Fruit fly (Drosophila melanogaster): ENCODE measurements around the gene CG18788.

CG18788 gene

DNA sequence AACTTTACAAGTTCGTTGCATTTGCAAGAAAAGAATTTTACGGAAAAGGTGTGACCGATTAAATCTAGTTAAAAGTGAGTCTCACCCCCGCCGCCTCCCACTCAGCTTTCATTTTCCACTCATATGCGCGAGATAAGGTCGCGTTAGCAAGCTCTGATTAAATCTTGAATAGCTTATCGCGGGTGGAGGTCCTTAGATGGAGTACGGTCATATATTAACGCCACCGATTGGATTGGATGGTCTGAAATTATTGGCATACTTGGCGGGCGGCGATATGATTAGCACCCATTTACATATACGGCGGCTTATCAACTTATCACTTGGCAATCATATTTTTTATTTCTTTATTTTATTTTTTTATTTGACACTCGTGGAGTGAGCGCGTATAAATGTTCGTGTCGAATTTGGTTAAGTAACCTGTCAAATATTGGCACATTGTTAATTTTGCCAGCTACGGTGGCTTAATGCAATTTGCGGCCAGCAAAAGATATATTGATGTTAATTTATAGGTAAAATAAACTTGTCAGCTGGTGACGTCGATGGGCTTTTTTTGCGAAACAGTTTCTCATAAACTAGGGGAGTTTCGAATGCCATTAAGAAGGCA, 4.3 kb upstream of the CG18788 start:
- TF ChIP-seq psq (optimal IDR thresholded peaks at IDR 0.05) (no peak), pan (optimal IDR thresholded peaks at IDR 0.05) (no peak), CG8478 (optimal IDR thresholded peaks at IDR 0.05) (no peak), Dll (optimal IDR thresholded peaks at IDR 0.05) (no peak), EcR (GFP tag; optimal IDR thresholded peaks at IDR 0.05) (no peak)

DNA sequence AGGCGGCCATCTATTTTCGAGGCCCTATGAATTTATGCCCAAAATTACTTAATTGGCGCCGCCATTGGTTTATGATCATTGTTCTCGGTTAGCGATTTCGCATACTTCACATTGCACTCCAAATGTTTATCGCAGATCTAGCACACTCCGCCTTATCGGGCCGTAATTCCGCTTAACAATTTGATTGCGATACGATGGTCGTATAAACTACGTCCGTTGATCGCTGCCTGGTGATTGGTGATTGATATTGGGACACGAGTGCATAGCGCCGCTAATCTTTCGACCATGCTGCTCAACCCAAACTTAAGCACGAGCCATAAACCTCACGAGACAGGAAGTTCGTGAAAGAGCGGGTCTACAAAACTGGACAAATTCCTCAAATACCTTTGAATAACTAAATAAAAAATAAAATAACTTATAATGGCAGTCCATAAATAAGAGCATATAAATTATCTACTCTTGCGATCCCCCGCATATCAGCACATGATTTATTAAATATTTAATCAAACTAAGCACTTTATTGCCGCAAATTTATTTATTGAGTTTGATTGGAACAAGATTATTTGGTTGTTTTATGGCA, 3.3 kb upstream of the CG18788 start:
- no peak for TF ChIP-seq Dll (optimal IDR thresholded peaks at IDR 0.05)
- TF ChIP-seq CG8478 (optimal IDR thresholded peaks at IDR 0.05), result no peak
- no peak for TF ChIP-seq EcR (GFP tag; optimal IDR thresholded peaks at IDR 0.05)
- no peak for TF ChIP-seq usp (GFP tag; optimal IDR thresholded peaks at IDR 0.05)
- TF ChIP-seq psq (optimal IDR thresholded peaks at IDR 0.05), result no peak
- TF ChIP-seq pan (optimal IDR thresholded peaks at IDR 0.05), result no peak

DNA sequence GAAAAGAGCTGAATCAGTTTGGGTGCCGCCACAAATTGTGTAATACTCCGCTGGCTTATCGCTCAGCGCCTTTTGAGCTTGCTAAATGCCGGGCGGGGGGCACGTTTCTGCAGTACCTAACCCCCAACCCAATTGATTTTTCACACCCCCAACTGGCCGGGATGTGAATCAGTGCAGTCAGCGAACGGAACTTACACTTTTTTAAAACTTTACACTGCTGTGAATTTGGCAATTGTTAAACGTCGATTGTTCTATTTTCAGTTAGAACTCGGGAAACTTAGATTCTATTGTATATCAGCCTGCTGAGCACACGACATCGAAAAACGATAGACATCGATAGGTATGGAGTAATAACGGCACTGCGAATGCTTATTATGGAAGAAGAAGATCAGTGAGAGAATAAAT, 4.2 kb downstream of the CG18788 start, which contains the start of gene Tom70:
Gene Tom70, minus strand, starts transcription at position 335 of the 405 bp plus-strand sequence.
- no peak for TF ChIP-seq pan (optimal IDR thresholded peaks at IDR 0.05)
- TF ChIP-seq CG8478 (optimal IDR thresholded peaks at IDR 0.05), result no peak
- no peak for TF ChIP-seq usp (GFP tag; optimal IDR thresholded peaks at IDR 0.05)
- TF ChIP-seq EcR (GFP tag; optimal IDR thresholded peaks at IDR 0.05), result no peak
- no peak for TF ChIP-seq Dll (optimal IDR thresholded peaks at IDR 0.05)

DNA sequence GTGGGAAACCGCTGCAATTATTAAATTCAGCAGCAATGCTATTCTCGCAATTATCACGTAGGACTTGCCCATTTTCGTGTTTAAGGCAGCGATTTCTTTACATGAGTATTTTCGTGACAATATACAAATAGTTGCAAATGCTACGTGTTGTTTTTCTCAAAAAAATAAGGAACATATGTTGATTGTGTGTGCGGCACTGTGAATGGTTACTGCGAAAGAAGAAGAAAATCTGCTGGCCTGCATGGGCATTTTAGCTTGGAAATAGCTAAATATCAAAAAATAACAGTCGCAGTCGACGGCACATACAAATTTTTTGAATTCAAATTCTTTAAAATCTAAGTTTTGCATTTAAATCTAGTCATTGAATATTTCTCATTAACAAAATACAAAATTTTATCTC, 6.5 kb downstream of the CG18788 start, which contains the start of gene CG6766:
Gene CG6766, minus strand, starts transcription at position 180 of the 400 bp plus-strand sequence.
- TF ChIP-seq psq (optimal IDR thresholded peaks at IDR 0.05) (no peak), EcR (GFP tag; optimal IDR thresholded peaks at IDR 0.05) (no peak), usp (GFP tag; optimal IDR thresholded peaks at IDR 0.05) (no peak), Dll (optimal IDR thresholded peaks at IDR 0.05) (no peak), pan (optimal IDR thresholded peaks at IDR 0.05) (no peak), CG8478 (optimal IDR thresholded peaks at IDR 0.05) (no peak)

DNA sequence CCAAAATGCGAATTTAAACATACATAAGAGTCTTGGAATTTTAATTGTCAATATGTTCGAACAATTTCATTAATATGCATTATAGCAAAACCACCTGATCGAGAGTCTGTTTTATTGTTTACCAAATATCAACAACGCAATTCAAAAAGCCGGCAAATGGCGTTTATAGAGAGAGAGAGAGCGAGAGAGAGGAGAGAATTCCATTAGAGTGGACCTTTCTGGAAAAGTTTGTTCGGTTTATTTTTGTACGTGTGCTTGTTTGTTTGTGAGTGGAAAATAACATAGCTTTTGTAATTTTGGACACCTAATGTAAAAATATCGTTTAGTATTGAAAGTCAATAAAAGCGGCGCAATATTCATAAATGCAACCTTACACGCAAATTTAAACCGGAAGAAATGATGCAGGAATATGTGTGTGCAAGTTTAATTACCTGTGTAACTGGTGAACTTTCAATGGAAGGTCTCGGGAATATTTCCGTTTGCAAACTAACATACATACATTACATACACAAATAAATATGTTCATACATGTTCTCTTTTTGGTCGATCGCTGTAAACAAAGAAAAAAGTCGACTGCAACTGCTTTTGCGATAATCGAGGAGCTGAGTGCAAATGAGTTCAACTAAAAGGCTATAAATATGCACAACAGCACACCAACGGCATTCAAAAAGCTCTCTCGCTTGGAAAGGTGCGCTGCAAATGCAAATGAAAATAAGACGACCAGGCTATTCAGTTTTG, 10.8 kb downstream of the CG18788 start, which contains the start of gene CG6785:
Gene CG6785, minus strand, starts transcription at position 588 of the 738 bp plus-strand sequence.
- no peak for TF ChIP-seq usp (GFP tag; optimal IDR thresholded peaks at IDR 0.05)
- no peak for TF ChIP-seq CG8478 (optimal IDR thresholded peaks at IDR 0.05)
- TF ChIP-seq EcR (GFP tag; optimal IDR thresholded peaks at IDR 0.05), result no peak
- no peak for TF ChIP-seq Dll (optimal IDR thresholded peaks at IDR 0.05)
- no peak for TF ChIP-seq pan (optimal IDR thresholded peaks at IDR 0.05)

DNA sequence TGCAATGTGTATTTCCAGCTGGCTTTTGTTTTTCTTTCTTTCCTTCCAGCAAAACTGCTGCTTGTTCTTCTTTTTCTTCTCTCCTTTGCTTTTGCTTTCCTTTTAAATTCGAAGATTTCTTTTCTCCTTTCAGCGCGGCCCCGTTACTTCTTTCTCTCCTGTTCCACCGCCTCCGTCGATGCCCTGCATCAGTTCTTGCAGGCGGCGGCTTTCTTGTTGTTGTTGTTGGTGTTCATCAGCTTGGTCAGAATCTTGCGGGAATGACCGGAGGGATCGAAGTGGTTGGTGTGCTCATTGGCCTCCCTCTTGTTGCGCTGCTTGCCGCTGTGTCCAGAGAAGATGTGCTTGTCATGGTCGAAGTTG, 11.6 kb downstream of the CG18788 start:
- TF ChIP-seq EcR (GFP tag; optimal IDR thresholded peaks at IDR 0.05) (peak in 1 of 2 experiments; percentile 42), usp (GFP tag; optimal IDR thresholded peaks at IDR 0.05) (no peak)

DNA sequence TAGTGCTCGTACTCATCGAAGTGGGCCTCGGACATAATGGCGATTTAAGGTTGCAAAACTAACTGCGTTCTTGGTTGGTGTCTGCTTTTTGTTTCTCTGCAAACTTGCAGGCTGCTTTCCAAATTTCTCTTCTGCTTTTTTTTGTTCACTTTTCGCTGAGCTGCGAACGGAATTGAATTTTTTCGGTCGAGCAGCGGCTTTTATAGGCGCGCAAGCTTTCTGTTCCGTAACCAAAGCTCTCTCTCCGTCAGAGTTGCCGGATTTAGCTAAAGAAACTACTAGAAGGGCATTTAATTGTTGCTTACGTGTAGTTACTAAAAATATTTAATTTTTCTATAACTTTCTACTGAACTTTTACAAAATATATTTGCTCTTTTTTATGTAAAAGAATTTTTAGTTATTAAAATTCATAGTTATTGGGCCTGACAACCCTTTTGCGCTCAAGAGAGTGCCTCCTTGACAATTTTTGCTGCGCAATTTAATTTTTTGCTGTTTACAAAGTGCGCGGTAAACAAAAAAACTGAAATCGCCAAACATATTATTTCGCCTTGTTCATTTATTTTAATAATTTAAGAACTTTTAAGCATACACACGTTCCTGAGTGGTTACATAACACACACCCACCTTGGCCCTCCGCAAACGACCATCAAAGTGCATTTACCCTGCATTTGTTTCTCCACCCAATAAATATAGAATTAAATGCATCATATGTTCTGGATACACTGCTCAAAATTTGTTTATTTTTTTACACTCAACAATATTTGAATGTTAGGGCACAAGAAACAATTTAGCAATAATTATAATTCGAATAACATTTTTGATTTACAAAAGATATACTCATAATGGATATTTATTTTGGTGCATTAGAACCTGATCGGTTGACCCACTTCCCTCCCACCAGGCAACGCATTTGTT, 12.2 kb downstream of the CG18788 start, which contains the start of gene CG6770:
Gene CG6770, minus strand, starts transcription at position 178 of the 915 bp plus-strand sequence.
- TF ChIP-seq EcR (GFP tag; optimal IDR thresholded peaks at IDR 0.05) (peak in 1 of 2 experiments; percentile 33), usp (GFP tag; optimal IDR thresholded peaks at IDR 0.05) (no peak)

DNA sequence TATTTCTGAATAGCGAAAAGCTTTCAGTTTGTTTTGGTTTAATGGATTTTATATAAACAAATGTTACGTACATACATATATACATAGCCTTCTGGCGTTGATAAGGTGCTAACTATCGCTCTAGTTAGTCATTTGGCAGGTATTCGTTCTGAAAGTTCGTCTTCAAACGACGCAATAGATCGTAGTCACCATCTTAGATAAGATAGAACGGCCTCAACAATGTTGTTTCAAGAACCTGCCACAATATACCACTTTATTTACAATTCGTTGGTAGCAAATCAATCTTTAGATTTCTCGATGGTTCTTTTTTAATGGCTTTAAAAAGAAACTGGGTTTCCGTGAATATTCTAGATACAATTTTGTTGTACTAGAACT, 12.9 kb downstream of the CG18788 start:
- no peak for TF ChIP-seq EcR (GFP tag; optimal IDR thresholded peaks at IDR 0.05)
- TF ChIP-seq pan (optimal IDR thresholded peaks at IDR 0.05), result no peak
- no peak for TF ChIP-seq psq (optimal IDR thresholded peaks at IDR 0.05)
- no peak for TF ChIP-seq CG8478 (optimal IDR thresholded peaks at IDR 0.05)
- TF ChIP-seq Dll (optimal IDR thresholded peaks at IDR 0.05), result no peak
- TF ChIP-seq usp (GFP tag; optimal IDR thresholded peaks at IDR 0.05), result no peak

DNA sequence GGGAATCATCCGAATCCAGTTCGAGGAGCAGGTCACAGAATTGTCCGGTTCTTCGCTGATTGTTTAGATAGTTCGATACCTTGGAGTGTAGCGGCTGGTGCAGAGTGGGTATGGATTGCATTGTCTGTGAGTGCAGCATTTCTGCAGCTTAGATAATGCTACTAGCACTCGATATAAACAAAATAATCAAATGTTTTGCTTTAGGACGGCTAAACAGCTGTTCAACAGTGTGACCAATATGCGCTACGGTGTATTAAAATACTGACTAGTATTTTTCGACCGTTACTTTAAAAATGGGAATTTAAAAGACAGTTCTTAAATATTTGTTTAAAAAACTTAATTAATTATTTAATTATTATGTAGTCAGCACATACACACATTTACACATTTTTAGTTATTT, 14.7 kb downstream of the CG18788 start, which contains the start of gene Plzf:
Gene Plzf, minus strand, starts transcription at position 196 of the 400 bp plus-strand sequence.
- no peak for TF ChIP-seq pan (optimal IDR thresholded peaks at IDR 0.05)
- no peak for TF ChIP-seq EcR (GFP tag; optimal IDR thresholded peaks at IDR 0.05)
- TF ChIP-seq usp (GFP tag; optimal IDR thresholded peaks at IDR 0.05), result no peak
- no peak for TF ChIP-seq CG8478 (optimal IDR thresholded peaks at IDR 0.05)
- TF ChIP-seq Dll (optimal IDR thresholded peaks at IDR 0.05), result no peak
- no peak for TF ChIP-seq psq (optimal IDR thresholded peaks at IDR 0.05)

DNA sequence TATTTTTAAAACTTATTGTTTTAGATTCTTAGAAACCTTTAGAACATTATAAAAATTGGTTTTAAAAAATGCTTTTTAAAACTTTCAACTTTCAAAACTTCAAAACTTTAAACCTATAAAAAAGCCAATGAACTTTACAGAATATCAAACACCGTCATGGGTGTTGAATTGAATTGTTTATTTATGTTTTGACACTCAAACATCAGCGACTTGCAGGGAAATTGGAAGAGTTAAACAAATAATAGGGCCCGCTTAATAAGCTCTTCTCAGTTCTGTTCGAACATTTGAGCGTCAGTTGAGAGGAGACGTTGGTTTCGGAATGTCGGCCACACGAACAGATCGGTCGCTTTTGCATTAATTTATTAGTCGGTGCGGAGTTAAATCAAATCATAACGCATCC, 15.1 kb downstream of the CG18788 start, which contains the start of gene PLCXD:
Gene PLCXD, plus strand, starts transcription at position 286 of the 400 bp plus-strand sequence.
- TF ChIP-seq Dll (optimal IDR thresholded peaks at IDR 0.05) (no peak), usp (GFP tag; optimal IDR thresholded peaks at IDR 0.05) (no peak), pan (optimal IDR thresholded peaks at IDR 0.05) (no peak), psq (optimal IDR thresholded peaks at IDR 0.05) (no peak), CG8478 (optimal IDR thresholded peaks at IDR 0.05) (no peak), EcR (GFP tag; optimal IDR thresholded peaks at IDR 0.05) (no peak)

DNA sequence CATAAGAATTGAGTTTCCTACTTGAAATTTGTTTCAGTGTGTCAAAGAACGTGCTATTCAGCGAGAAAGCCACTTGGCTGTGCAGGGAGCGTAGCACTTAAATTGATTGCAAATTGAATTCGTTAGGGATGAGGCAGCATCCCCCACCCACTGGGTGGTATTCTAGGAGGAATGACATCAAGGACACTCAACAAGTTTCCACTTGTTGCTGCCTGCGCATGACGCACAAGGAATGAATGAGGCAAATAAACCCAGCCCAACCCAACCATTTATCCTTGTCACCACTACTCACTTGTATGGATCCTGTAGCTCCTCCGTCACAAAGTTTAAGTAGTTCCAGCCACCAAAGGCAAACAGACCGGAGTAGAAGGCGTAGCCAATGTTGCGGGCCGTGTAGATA, 19.4 kb downstream of the CG18788 start:
- TF ChIP-seq pan (optimal IDR thresholded peaks at IDR 0.05) (no peak), psq (optimal IDR thresholded peaks at IDR 0.05) (no peak), CG8478 (optimal IDR thresholded peaks at IDR 0.05) (no peak), EcR (GFP tag; optimal IDR thresholded peaks at IDR 0.05) (no peak), Dll (optimal IDR thresholded peaks at IDR 0.05) (no peak), usp (GFP tag; optimal IDR thresholded peaks at IDR 0.05) (no peak)
